Worm (Caenorhabditis elegans) whole organism, late embryonic: Measurements from ENCODE around the gene R04D3.4.
A peak's percentile ranks its signal among the peaks of the same experiment; 100 is the strongest.

Source experiments
- C38D4.7 ChIP-seq: fragments of 200-800 bp; sonication (Bioruptor generic); optimal IDR thresholded peaks from 2 replicates; lab custom pipeline; 2018; ENCODE audit warnings: mild to moderate bottlenecking, missing genetic modification characterization, moderate library complexity, missing compliant biosample characterization
- F13H6.1 ChIP-seq: sonication (generic microtip); optimal IDR thresholded peaks from 2 replicates; lab custom pipeline; 2016; ENCODE audit warnings: missing genetic modification characterization, missing compliant biosample characterization
- K02D7.2 ChIP-seq: sonication (generic microtip); optimal IDR thresholded peaks from 2 replicates; lab custom pipeline; 2017; ENCODE audit warnings: mild to moderate bottlenecking, missing genetic modification characterization, missing compliant biosample characterization
- K09A11.1 ChIP-seq: sonication (generic microtip); optimal IDR thresholded peaks from 2 replicates; lab custom pipeline; 2017; ENCODE audit warnings: antibody characterized with exemption, mild to moderate bottlenecking, missing genetic modification characterization, missing compliant biosample characterization; ENCODE audit not compliant: insufficient read depth
- ahr-1 ChIP-seq: sonication (generic microtip); optimal IDR thresholded peaks from 2 replicates; lab custom pipeline; 2016; ENCODE audit warnings: missing genetic modification characterization, missing compliant biosample characterization
- ceh-18 ChIP-seq: sonication (generic microtip); optimal IDR thresholded peaks from 2 replicates; lab custom pipeline; 2016; ENCODE audit warnings: missing genetic modification characterization, missing compliant biosample characterization
- ceh-19 ChIP-seq: fragments of 200-800 bp; sonication (Bioruptor generic); optimal IDR thresholded peaks from 2 replicates; lab custom pipeline; 2018; ENCODE audit warnings: mild to moderate bottlenecking, missing genetic modification characterization, missing compliant biosample characterization
- ceh-2 ChIP-seq: sonication (generic microtip); optimal IDR thresholded peaks from 2 replicates; lab custom pipeline; 2016; ENCODE audit warnings: missing genotype, missing genetic modification characterization, missing compliant biosample characterization
- ceh-31 ChIP-seq: sonication (generic microtip); optimal IDR thresholded peaks from 2 replicates; lab custom pipeline; 2016; ENCODE audit warnings: missing genetic modification characterization, missing compliant biosample characterization
- ceh-34 ChIP-seq: sonication (generic microtip); optimal IDR thresholded peaks from 2 replicates; lab custom pipeline; 2016; ENCODE audit warnings: mild to moderate bottlenecking, missing genetic modification characterization, missing compliant biosample characterization
- ceh-45 ChIP-seq: fragments of 200-800 bp; sonication (Bioruptor generic); IDR thresholded peaks from 2 replicates; pipeline ENCODE4 v1.3.6; 2022; ENCODE audit warnings: missing genetic modification reagents, missing genetic modification characterization, missing compliant biosample characterization
- ceh-48 ChIP-seq: sonication (generic microtip); optimal IDR thresholded peaks from 2 replicates; lab custom pipeline; 2016; ENCODE audit warnings: missing genetic modification characterization, inconsistent platforms, missing compliant biosample characterization
- dmd-4 ChIP-seq: sonication (generic microtip); optimal IDR thresholded peaks from 2 replicates; lab custom pipeline; 2016; ENCODE audit warnings: borderline replicate concordance, missing genetic modification characterization, missing compliant biosample characterization
- dve-1 ChIP-seq: sonication (generic microtip); optimal IDR thresholded peaks from 2 replicates; lab custom pipeline; 2017; ENCODE audit warnings: antibody characterized with exemption, mild to moderate bottlenecking, missing genetic modification characterization, missing compliant biosample characterization
- elt-2 ChIP-seq: sonication (generic microtip); optimal IDR thresholded peaks from 2 replicates; lab custom pipeline; 2016; ENCODE audit warnings: missing genetic modification reagents, missing genetic modification characterization, missing compliant biosample characterization
- elt-4 ChIP-seq: sonication (generic microtip); optimal IDR thresholded peaks from 2 replicates; lab custom pipeline; 2016; ENCODE audit warnings: missing genetic modification characterization, missing compliant biosample characterization
- ets-4 ChIP-seq: sonication (generic microtip); optimal IDR thresholded peaks from 2 replicates; lab custom pipeline; 2016; ENCODE audit warnings: missing genetic modification characterization, missing compliant biosample characterization
- eyg-1 ChIP-seq: sonication (generic microtip); optimal IDR thresholded peaks from 2 replicates; lab custom pipeline; 2016; ENCODE audit warnings: missing genotype, missing genetic modification characterization, missing compliant biosample characterization
- fkh-6 ChIP-seq: sonication (generic microtip); optimal IDR thresholded peaks from 2 replicates; lab custom pipeline; 2016; ENCODE audit warnings: missing genetic modification characterization, missing compliant biosample characterization
- gmeb-2 ChIP-seq: sonication (generic microtip); optimal IDR thresholded peaks from 2 replicates; lab custom pipeline; 2016; ENCODE audit warnings: missing genetic modification characterization, inconsistent platforms, missing compliant biosample characterization
- hlh-13 ChIP-seq: fragments of 200-800 bp; sonication (Bioruptor generic); optimal IDR thresholded peaks from 2 replicates; lab custom pipeline; 2018; ENCODE audit warnings: mild to moderate bottlenecking, missing genetic modification characterization, missing compliant biosample characterization
- hlh-30 ChIP-seq: sonication (generic microtip); optimal IDR thresholded peaks from 2 replicates; lab custom pipeline; 2017; ENCODE audit warnings: antibody characterized with exemption, missing genetic modification characterization, missing compliant biosample characterization; ENCODE audit not compliant: insufficient read depth
- hlh-6 ChIP-seq: sonication (generic microtip); optimal IDR thresholded peaks from 2 replicates; lab custom pipeline; 2016; ENCODE audit warnings: missing genotype, missing genetic modification characterization, missing compliant biosample characterization
- lim-6 ChIP-seq: sonication (generic microtip); optimal IDR thresholded peaks from 2 replicates; lab custom pipeline; 2016; ENCODE audit warnings: missing genetic modification characterization, missing compliant biosample characterization
- mec-3 ChIP-seq: sonication (generic microtip); optimal IDR thresholded peaks from 2 replicates; lab custom pipeline; 2016; ENCODE audit warnings: borderline replicate concordance, missing genetic modification characterization, missing compliant biosample characterization
- nfya-1 ChIP-seq: sonication (generic microtip); optimal IDR thresholded peaks from 2 replicates; lab custom pipeline; 2017; ENCODE audit warnings: missing genetic modification characterization, mild to moderate bottlenecking, missing compliant biosample characterization, antibody characterized with exemption, moderate library complexity
- pax-1 ChIP-seq: fragments of 150-350 bp; optimal IDR thresholded peaks from 2 replicates; lab custom pipeline; 2014; ENCODE audit warnings: missing biosample characterization, missing genetic modification characterization
- pha-4 ChIP-seq: fragments of 150-350 bp; optimal IDR thresholded peaks from 2 replicates; lab custom pipeline; 2018; ENCODE audit warnings: missing biosample characterization, missing genetic modification reagents, missing genetic modification characterization
- pros-1 ChIP-seq: fragments of 150-350 bp; optimal IDR thresholded peaks from 2 replicates; lab custom pipeline; 2014; ENCODE audit warnings: missing biosample characterization, missing genetic modification reagents, missing genetic modification characterization
- ref-2 ChIP-seq: sonication (generic microtip); optimal IDR thresholded peaks from 2 replicates; lab custom pipeline; 2016; ENCODE audit warnings: missing genetic modification characterization, missing compliant biosample characterization
- rnt-1 ChIP-seq: sonication (generic microtip); optimal IDR thresholded peaks from 2 replicates; lab custom pipeline; 2016; ENCODE audit warnings: missing genetic modification characterization, missing compliant biosample characterization
- sdc-2 ChIP-seq: sonication (generic microtip); optimal IDR thresholded peaks from 2 replicates; lab custom pipeline; 2016; ENCODE audit warnings: missing genotype, missing genetic modification characterization, missing compliant biosample characterization
- sox-2 ChIP-seq: fragments of 200-800 bp; sonication (Bioruptor generic); IDR thresholded peaks from 2 replicates; pipeline ENCODE4 v1.3.6; 2022; ENCODE audit warnings: missing genetic modification reagents, missing genetic modification characterization, missing compliant biosample characterization
- syd-9 ChIP-seq: sonication (generic microtip); optimal IDR thresholded peaks from 2 replicates; lab custom pipeline; 2016; ENCODE audit warnings: mild to moderate bottlenecking, missing genetic modification characterization, moderate library complexity, missing compliant biosample characterization
- tbx-2 ChIP-seq: sonication (generic microtip); optimal IDR thresholded peaks from 2 replicates; lab custom pipeline; 2016; ENCODE audit warnings: missing genetic modification characterization, missing compliant biosample characterization
- ttx-3 ChIP-seq: sonication (generic microtip); optimal IDR thresholded peaks from 2 replicates; lab custom pipeline; 2016; ENCODE audit warnings: missing genetic modification reagents, missing genetic modification characterization, missing compliant biosample characterization
- unc-3 ChIP-seq, 2 experiments: fragments of 200-800 bp in 1 of 2; sonication (Bioruptor generic) in 1 of 2; sonication (generic microtip) in 1 of 2; conservative IDR thresholded peaks in 1 of 2; optimal IDR thresholded peaks in 1 of 2; 2 replicates each; pipeline versions ENCODE4 v1.3.6 to Lab custom; 2016 to 2022; ENCODE audit warnings: missing compliant biosample characterization in 2 of 2, missing genetic modification characterization in 2 of 2, missing genetic modification reagents in 1 of 2
- unc-42 ChIP-seq: sonication (generic microtip); optimal IDR thresholded peaks from 2 replicates; lab custom pipeline; 2016; ENCODE audit warnings: missing genotype, missing genetic modification characterization, missing compliant biosample characterization
- unc-55 ChIP-seq: sonication (generic microtip); optimal IDR thresholded peaks from 2 replicates; lab custom pipeline; 2017; ENCODE audit warnings: missing biosample characterization, missing genetic modification reagents, missing genetic modification characterization
- ztf-16 ChIP-seq: sonication (generic microtip); optimal IDR thresholded peaks from 2 replicates; lab custom pipeline; 2017; ENCODE audit warnings: missing genetic modification characterization, missing compliant biosample characterization

R04D3.4 gene

ce11 chrX:13251354-13251843 lies 37.2 kb downstream of the R04D3.4 start:
- TF ChIP-seq K02D7.2: no peak
- TF ChIP-seq hlh-30 (tag; lab: Kevin White, UChicago): peak; percentile 94
- TF ChIP-seq sdc-2 (tag; lab: Kevin White, UChicago): peak; percentile 56
- peak; percentile 61 for TF ChIP-seq ceh-34
- peak; percentile 16 for TF ChIP-seq ceh-19
- peak; percentile 69 for TF ChIP-seq tbx-2 (tag; lab: Kevin White, UChicago)
- peak; percentile 29 for TF ChIP-seq dmd-4 (tag; lab: Kevin White, UChicago)
- TF ChIP-seq ets-4: peak; percentile 7
- TF ChIP-seq dve-1 (tag; lab: Kevin White, UChicago): peak; percentile 10
- TF ChIP-seq F13H6.1 (tag; lab: Kevin White, UChicago): peak; percentile 9
- TF ChIP-seq ahr-1 (tag; lab: Kevin White, UChicago): no peak
- TF ChIP-seq ceh-45 (GFP tag; lab: Robert Waterston, UW): no peak
- no peak for TF ChIP-seq K09A11.1
- TF ChIP-seq rnt-1: peak; percentile 51
- peak; percentile 83 for TF ChIP-seq unc-55 (GFP tag; lab: Kevin White, UChicago)
- peak; percentile 14 for TF ChIP-seq ceh-2 (tag; lab: Kevin White, UChicago)
- TF ChIP-seq fkh-6 (tag; lab: Kevin White, UChicago): peak; percentile 13
- TF ChIP-seq unc-42 (tag; lab: Kevin White, UChicago): peak; percentile 41
- peak; percentile 50 for TF ChIP-seq ceh-18 (tag; lab: Kevin White, UChicago)
- no peak for TF ChIP-seq pha-4 (tag; lab: Kevin White, UChicago)
- TF ChIP-seq ceh-31 (tag; lab: Kevin White, UChicago): peak; percentile 88
- peak; percentile 17 for TF ChIP-seq hlh-6 (tag; lab: Kevin White, UChicago)
- TF ChIP-seq ref-2: peak; percentile 12
- no peak for TF ChIP-seq unc-3 (GFP tag; conservative IDR thresholded peaks at IDR 0.05; lab: Robert Waterston, UW)
- no peak for TF ChIP-seq unc-3 (tag; optimal IDR thresholded peaks at IDR 0.05; lab: Kevin White, UChicago)
- TF ChIP-seq nfya-1: peak; percentile 70
- TF ChIP-seq ceh-48 (tag; lab: Kevin White, UChicago): peak; percentile 19
- TF ChIP-seq, all 69 proteins: peak for 20

- TF ChIP-seq sox-2 (no peak), ceh-31 (tag; lab: Kevin White, UChicago) (no peak), pros-1 (tag; lab: Kevin White, UChicago) (no peak), elt-4 (tag; lab: Kevin White, UChicago) (no peak), syd-9 (no peak), ets-4 (no peak), elt-2 (tag; lab: Kevin White, UChicago) (no peak), dve-1 (tag; lab: Kevin White, UChicago) (no peak), hlh-13 (GFP tag; lab: Kevin White, UChicago) (no peak), lim-6 (tag; lab: Kevin White, UChicago) (no peak), C38D4.7 (no peak), pax-1 (tag; lab: Kevin White, UChicago) (no peak), ttx-3 (tag; lab: Kevin White, UChicago) (no peak), ztf-16 (tag; lab: Kevin White, UChicago) (no peak), gmeb-2 (tag; lab: Kevin White, UChicago) (no peak), unc-55 (GFP tag; lab: Kevin White, UChicago) (no peak), mec-3 (no peak), eyg-1 (tag; lab: Kevin White, UChicago) (no peak), pha-4 (tag; lab: Kevin White, UChicago) (no peak)
Observed at ce11 chrX:13250163-13250562, 38.5 kb downstream of the R04D3.4 start.
